Worm (Caenorhabditis elegans) whole organism, L1 larva: Measurements from ENCODE around the gene vha-13.
A peak's percentile ranks its signal among the peaks of the same experiment; 100 is the strongest.
"Not testable (repeated sequence)": the region's sequence is repeated elsewhere in the genome, so short reads cannot be mapped to it uniquely, and the experiment has no call there.

ENCODE experiments used
- C04F5.9 ChIP-seq: sonication (generic microtip); optimal IDR thresholded peaks from 2 replicates; lab custom pipeline; 2016; ENCODE audit warnings: missing genetic modification characterization, missing compliant biosample characterization
- C34B4.2 ChIP-seq: sonication (generic microtip); optimal IDR thresholded peaks from 2 replicates; lab custom pipeline; 2017; ENCODE audit warnings: mild to moderate bottlenecking, missing genetic modification characterization, missing compliant biosample characterization
- F16B12.6 ChIP-seq: fragments of 150-350 bp; optimal IDR thresholded peaks from 2 replicates; lab custom pipeline; 2014; ENCODE audit warnings: missing biosample characterization, missing genetic modification characterization
- aha-1 ChIP-seq: fragments of 150-350 bp; optimal IDR thresholded peaks from 2 replicates; lab custom pipeline; 2014; ENCODE audit warnings: missing biosample characterization, missing genetic modification characterization
- ceh-8 ChIP-seq: fragments of 200-800 bp; sonication (Bioruptor generic); optimal IDR thresholded peaks from 2 replicates; lab custom pipeline; 2018; ENCODE audit warnings: mild to moderate bottlenecking, missing genetic modification characterization, moderate library complexity, missing compliant biosample characterization
- efl-1 ChIP-seq, 4 experiments: fragments of 150-350 bp; optimal IDR thresholded peaks in 3 of 4; peaks in 1 of 4; 1 replicate in 1 of 4; 2 replicates in 3 of 4; lab custom pipeline; 2014; ENCODE audit warnings: missing biosample characterization in 2 of 4, missing genetic modification characterization in 2 of 4, missing genetic modification reagents in 2 of 4
- efl-3 ChIP-seq: fragments of 200-800 bp; sonication (Bioruptor generic); optimal IDR thresholded peaks from 2 replicates; lab custom pipeline; 2018; ENCODE audit warnings: mild to moderate bottlenecking, missing genetic modification characterization, missing compliant biosample characterization
- fkh-8 ChIP-seq: sonication (generic microtip); optimal IDR thresholded peaks from 2 replicates; lab custom pipeline; 2016; ENCODE audit warnings: mild to moderate bottlenecking, missing genetic modification characterization, missing compliant biosample characterization
- grh-1 ChIP-seq: fragments of 200-800 bp; sonication (Bioruptor generic); IDR thresholded peaks from 2 replicates; pipeline ENCODE4 v1.3.6; 2022; ENCODE audit warnings: missing genetic modification reagents, missing genetic modification characterization, missing compliant biosample characterization
- hlh-17 ChIP-seq: fragments of 200-800 bp; sonication (Bioruptor generic); optimal IDR thresholded peaks from 2 replicates; lab custom pipeline; 2018; ENCODE audit warnings: missing genetic modification characterization, mild to moderate bottlenecking, missing compliant biosample characterization, moderate library complexity, borderline replicate concordance
- jun-1 ChIP-seq: fragments of 150-350 bp; optimal IDR thresholded peaks from 2 replicates; lab custom pipeline; 2014; ENCODE audit warnings: missing biosample characterization, missing genetic modification reagents, missing genetic modification characterization
- lin-35 ChIP-seq, 2 experiments: fragments of 150-350 bp; optimal IDR thresholded peaks; 2 replicates each; lab custom pipeline; 2014; ENCODE audit warnings: missing biosample characterization in 2 of 2, missing genetic modification characterization in 2 of 2, missing genetic modification reagents in 2 of 2
- mab-9 ChIP-seq: fragments of 200-800 bp; sonication (Bioruptor generic); IDR thresholded peaks from 2 replicates; pipeline ENCODE4 v1.3.6; 2022; ENCODE audit warnings: missing genetic modification reagents, missing genetic modification characterization, missing compliant biosample characterization
- nhr-11 ChIP-seq: fragments of 150-350 bp; optimal IDR thresholded peaks from 2 replicates; lab custom pipeline; 2014; ENCODE audit warnings: missing biosample characterization, missing genetic modification characterization
- nhr-20 ChIP-seq: sonication (generic microtip); optimal IDR thresholded peaks from 2 replicates; lab custom pipeline; 2016; ENCODE audit warnings: mild to moderate bottlenecking, missing genetic modification characterization, missing compliant biosample characterization
- nhr-237 ChIP-seq: fragments of 150-350 bp; optimal IDR thresholded peaks from 2 replicates; lab custom pipeline; 2014; ENCODE audit warnings: missing biosample characterization, missing genetic modification characterization
- nhr-28 ChIP-seq: fragments of 150-350 bp; optimal IDR thresholded peaks from 2 replicates; lab custom pipeline; 2014; ENCODE audit warnings: missing biosample characterization, missing genetic modification characterization
- nhr-76 ChIP-seq: sonication (generic microtip); optimal IDR thresholded peaks from 2 replicates; lab custom pipeline; 2017; ENCODE audit warnings: missing biosample characterization, missing genetic modification characterization
- nhr-85 ChIP-seq: sonication (generic microtip); peaks from one replicate; lab custom pipeline; 2016; ENCODE audit warnings: missing genetic modification characterization, inconsistent platforms, missing compliant biosample characterization
- pax-3 ChIP-seq: fragments of 200-800 bp; sonication (Bioruptor generic); optimal IDR thresholded peaks from 2 replicates; lab custom pipeline; 2018; ENCODE audit warnings: mild to moderate bottlenecking, missing genetic modification characterization, moderate library complexity, missing compliant biosample characterization
- pqm-1 ChIP-seq: sonication (generic microtip); optimal IDR thresholded peaks from 3 replicates; lab custom pipeline; 2017; ENCODE audit warnings: missing biosample characterization, missing genetic modification characterization
- snpc-4 ChIP-seq: fragments of 150-350 bp; optimal IDR thresholded peaks from 2 replicates; lab custom pipeline; 2014; ENCODE audit warnings: missing biosample characterization, missing genetic modification characterization
- snu-23 ChIP-seq: sonication (generic microtip); optimal IDR thresholded peaks from 2 replicates; lab custom pipeline; 2016; ENCODE audit warnings: missing genetic modification characterization, missing compliant biosample characterization
- sox-4 ChIP-seq: sonication (generic microtip); optimal IDR thresholded peaks from 2 replicates; lab custom pipeline; 2016; ENCODE audit warnings: missing genetic modification characterization, missing compliant biosample characterization
- sup-37 ChIP-seq: fragments of 200-800 bp; sonication (Bioruptor generic); optimal IDR thresholded peaks from 2 replicates; lab custom pipeline; 2018; ENCODE audit warnings: mild to moderate bottlenecking, missing genetic modification characterization, missing compliant biosample characterization
- tbx-2 ChIP-seq: sonication (generic microtip); optimal IDR thresholded peaks from 2 replicates; lab custom pipeline; 2016; ENCODE audit warnings: missing genetic modification characterization, missing compliant biosample characterization
- unc-98 ChIP-seq: fragments of 200-800 bp; sonication (Bioruptor generic); IDR thresholded peaks from 2 replicates; pipeline ENCODE4 v1.3.6; 2022; ENCODE audit warnings: missing genetic modification characterization, missing compliant biosample characterization
- zag-1 ChIP-seq: fragments of 150-350 bp; optimal IDR thresholded peaks from 2 replicates; lab custom pipeline; 2014; ENCODE audit warnings: missing biosample characterization, missing genetic modification characterization

Gene vha-13

DNA sequence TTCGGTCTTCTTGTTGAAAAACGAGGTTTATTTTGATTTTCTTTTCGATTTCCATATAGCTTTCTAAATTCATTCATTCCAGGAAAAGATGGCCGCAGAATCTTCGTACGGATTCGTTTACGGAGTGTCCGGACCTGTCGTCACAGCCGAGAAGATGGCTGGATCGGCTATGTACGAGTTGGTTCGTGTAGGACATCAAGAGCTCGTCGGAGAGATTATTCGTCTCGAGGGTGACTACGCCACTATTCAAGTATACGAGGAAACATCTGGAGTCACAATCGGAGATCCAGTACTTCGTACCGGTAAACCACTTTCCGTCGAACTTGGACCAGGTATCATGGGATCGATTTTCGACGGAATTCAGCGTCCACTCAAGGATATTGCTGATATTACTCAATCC, at the start of gene vha-13:
Gene vha-13 (plus strand): TSS at position 81 of the 400 bp plus-strand sequence.
- TF ChIP-seq efl-1 (optimal IDR thresholded peaks at IDR 0.05; lab: Kevin White, UChicago) (no peak), efl-1 (GFP tag; optimal IDR thresholded peaks at IDR 0.05 in 1 of 2; lab: Kevin White, UChicago) (peak in 1 of 2 experiments; percentile 65), nhr-85 (tag; lab: Kevin White, UChicago) (peak; percentile 42), efl-3 (GFP tag; lab: Kevin White, UChicago) (no peak)

DNA sequence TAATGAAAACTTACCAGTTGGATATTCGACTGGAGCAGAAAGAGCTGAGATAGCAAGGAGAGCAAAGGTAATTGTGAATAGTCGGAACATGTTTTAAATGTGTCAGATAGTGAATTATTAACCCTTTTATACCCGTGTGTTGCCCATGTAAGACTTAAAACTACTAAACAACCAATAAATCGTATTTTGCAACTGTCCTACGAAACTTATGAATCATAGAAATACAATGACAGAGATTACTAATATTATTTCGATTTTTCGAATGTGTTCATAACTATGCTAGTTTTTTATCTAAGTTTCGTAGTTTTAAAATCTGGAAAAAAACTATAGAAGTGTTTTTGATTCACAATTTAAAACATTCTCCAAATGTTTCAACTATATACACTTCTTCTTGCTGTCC, 44.7 kb upstream of the vha-13 start, which contains the start of gene spig-4:
Gene spig-4 (minus strand): TSS at position 101 of the 400 bp plus-strand sequence.
- TF ChIP-seq jun-1; nhr-11; snu-23 (GFP tag; lab: Kevin White, UChicago): not testable (repeated sequence)

DNA sequence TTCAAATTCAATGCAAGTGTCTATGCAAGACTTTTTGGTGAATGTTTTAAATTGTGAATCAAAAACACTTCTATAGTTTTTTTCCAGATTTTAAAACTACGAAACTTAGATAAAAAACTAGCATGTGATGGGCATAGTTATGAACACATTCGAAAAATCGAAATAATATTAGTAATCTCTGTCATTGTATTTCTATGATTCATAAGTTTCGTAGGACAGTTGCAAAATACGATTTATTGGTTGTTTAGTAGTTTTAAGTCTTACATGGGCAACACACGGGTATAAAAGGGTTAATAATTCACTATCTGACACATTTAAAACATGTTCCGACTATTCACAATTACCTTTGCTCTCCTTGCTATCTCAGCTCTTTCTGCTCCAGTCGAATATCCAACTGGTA, 43.3 kb upstream of the vha-13 start, which contains the start of gene spig-5:
Gene spig-5 (plus strand): TSS at position 301 of the 400 bp plus-strand sequence.
- TF ChIP-seq nhr-237, nhr-28, nhr-20 (tag; lab: Kevin White, UChicago): not testable (repeated sequence)

ce11 chrV:14309632-14310031, 41.9 kb upstream of the vha-13 start, which contains the start of gene F14D7.14:
Gene F14D7.14, plus strand, starts transcription at chrV:14309932.
- TF ChIP-seq pax-3 (tag; lab: Kevin White, UChicago); unc-98; aha-1 (tag; lab: Kevin White, UChicago): not testable (repeated sequence)

DNA sequence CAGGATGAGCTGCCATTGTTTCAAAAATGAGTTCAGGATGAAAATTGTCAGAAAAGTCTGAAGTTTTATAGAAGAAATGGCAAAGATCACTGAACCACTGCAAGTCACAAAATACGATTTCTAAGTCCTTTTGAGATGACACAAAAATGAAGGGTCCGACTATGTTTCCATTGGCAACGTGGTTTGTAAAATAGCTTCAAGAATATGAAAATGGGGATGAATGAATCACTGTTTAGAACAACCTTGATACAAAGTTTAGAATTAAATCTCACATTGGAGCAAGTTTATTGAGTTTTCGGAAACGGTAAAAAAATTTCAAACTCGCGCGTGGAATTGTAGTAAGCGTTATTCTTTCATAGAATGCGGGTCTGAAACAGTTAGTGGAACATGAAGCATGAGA, 40.4 kb upstream of the vha-13 start, which contains the start of gene ddn-3:
Gene ddn-3 (minus strand): TSS at position 101 of the 400 bp plus-strand sequence.
- TF ChIP-seq F16B12.6 (tag; lab: Kevin White, UChicago) (no peak), efl-3 (GFP tag; lab: Kevin White, UChicago) (no peak), pqm-1 (tag; lab: Kevin White, UChicago) (no peak), sup-37 (GFP tag; lab: Kevin White, UChicago) (no peak), grh-1 (GFP tag; lab: Robert Waterston, UW) (no peak), sox-4 (tag; lab: Kevin White, UChicago) (no peak), zag-1 (no peak), C04F5.9 (tag; lab: Kevin White, UChicago) (no peak), snpc-4 (tag; lab: Kevin White, UChicago) (no peak), tbx-2 (tag; lab: Kevin White, UChicago) (no peak), mab-9 (GFP tag; lab: Robert Waterston, UW) (no peak)

DNA sequence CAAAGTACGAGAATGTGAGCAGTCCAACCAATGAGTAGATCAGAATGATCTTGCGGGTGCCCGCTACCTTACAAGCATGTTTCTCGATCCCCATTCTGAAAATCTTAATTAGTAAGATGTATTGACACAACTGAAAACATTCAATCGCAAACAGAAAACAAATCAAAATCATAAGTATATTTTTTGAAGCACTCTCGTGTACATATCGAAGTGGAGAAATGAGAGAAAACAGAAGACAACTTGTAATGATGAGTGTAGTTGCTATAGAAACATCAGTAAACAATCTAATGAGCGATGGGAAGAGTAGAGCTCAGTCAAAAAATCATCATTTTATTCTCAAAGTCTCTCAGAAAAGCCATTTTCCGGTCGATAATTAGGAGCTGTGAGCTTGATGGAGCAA, 38.8 kb upstream of the vha-13 start, which contains the start of gene F14D7.8:
Gene F14D7.8 (minus strand): TSS at position 101 of the 400 bp plus-strand sequence.
- no peak for TF ChIP-seq efl-3 (GFP tag; lab: Kevin White, UChicago)
- TF ChIP-seq nhr-76 (tag; lab: Kevin White, UChicago) = no peak
- TF ChIP-seq C34B4.2 (tag; lab: Kevin White, UChicago) = no peak
- no peak for TF ChIP-seq lin-35 (GFP tag; optimal IDR thresholded peaks at IDR 0.05; lab: Kevin White, UChicago)
- no peak for TF ChIP-seq hlh-17 (GFP tag; lab: Kevin White, UChicago)
- TF ChIP-seq sup-37 (GFP tag; lab: Kevin White, UChicago) = no peak
- no peak for TF ChIP-seq fkh-8 (tag; lab: Kevin White, UChicago)
- no peak for TF ChIP-seq pqm-1 (tag; lab: Kevin White, UChicago)

ce11 chrV:14314236-14314635, 37.3 kb upstream of the vha-13 start, which contains the start of gene F47B8.1:
Gene F47B8.1, minus strand, starts transcription at chrV:14314336.
- TF ChIP-seq nhr-85 (tag; lab: Kevin White, UChicago) (peak; percentile 16), ceh-8 (GFP tag; lab: Kevin White, UChicago) (no peak)
